Worm (Caenorhabditis elegans) whole organism, L3 larva: ENCODE results near the gene myo-5.

Experiments used
- ZK546.5 ChIP-seq: sonication (generic microtip); optimal IDR thresholded peaks from 2 replicates; lab custom pipeline; 2017; ENCODE audit warnings: missing biosample characterization, missing genetic modification characterization
- aly-2 ChIP-seq: fragments of 150-350 bp; optimal IDR thresholded peaks from 2 replicates; lab custom pipeline; 2014; ENCODE audit warnings: missing biosample characterization, missing genetic modification characterization
- egl-5 ChIP-seq: fragments of 150-350 bp; optimal IDR thresholded peaks from 2 replicates; lab custom pipeline; 2017; ENCODE audit warnings: missing biosample characterization, missing genetic modification reagents, missing genetic modification characterization, inconsistent platforms
- lin-39 ChIP-seq: fragments of 150-350 bp; optimal IDR thresholded peaks from 2 replicates; lab custom pipeline; 2018; ENCODE audit warnings: missing biosample characterization, missing genetic modification reagents, missing genetic modification characterization
- nhr-11 ChIP-seq: fragments of 150-350 bp; optimal IDR thresholded peaks from 2 replicates; lab custom pipeline; 2014; ENCODE audit warnings: missing biosample characterization, missing genetic modification characterization
- nhr-76 ChIP-seq: fragments of 150-350 bp; sonication (generic microtip); optimal IDR thresholded peaks from 5 replicates; lab custom pipeline; 2014; ENCODE audit warnings: missing biosample characterization, missing genetic modification characterization
- pha-4 ChIP-seq: fragments of 150-350 bp; optimal IDR thresholded peaks from 2 replicates; lab custom pipeline; 2014; ENCODE audit warnings: missing biosample characterization, missing genetic modification reagents, missing genetic modification characterization
- unc-62 ChIP-seq: fragments of 150-350 bp; sonication (generic microtip); optimal IDR thresholded peaks from 4 replicates; lab custom pipeline; 2014; ENCODE audit warnings: missing biosample characterization, missing genetic modification reagents, missing genetic modification characterization
- zag-1 ChIP-seq: fragments of 150-350 bp; optimal IDR thresholded peaks from 2 replicates; lab custom pipeline; 2014; ENCODE audit warnings: missing biosample characterization, missing genetic modification characterization

DNA sequence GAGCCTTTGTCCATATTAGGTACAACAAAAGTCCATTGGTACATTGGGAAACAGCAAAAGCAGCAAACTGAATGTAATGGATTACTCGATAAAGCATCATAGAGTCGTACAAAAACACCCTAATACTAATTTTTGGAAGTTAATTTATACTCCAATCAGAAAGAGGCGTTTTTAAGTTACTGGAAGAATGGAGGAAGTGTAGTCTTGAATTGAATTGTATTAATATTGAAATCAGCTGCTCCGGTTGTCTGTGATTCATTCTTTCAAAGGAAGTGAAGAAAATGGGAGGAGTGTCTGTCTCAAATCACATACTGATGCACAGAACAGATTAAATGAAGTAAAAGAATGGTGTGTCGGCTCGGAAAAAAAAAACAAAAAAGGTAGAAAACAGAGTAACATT lies 27.2 kb upstream of the myo-5 start, which contains the start of gene str-131:
- TF ChIP-seq nhr-11 (tag; lab: Kevin White, UChicago) (no peak), aly-2 (tag; lab: Kevin White, UChicago) (no peak), ZK546.5 (tag; lab: Kevin White, UChicago) (no peak), pha-4 (tag; lab: Kevin White, UChicago) (no peak), unc-62 (no peak), nhr-76 (tag; lab: Kevin White, UChicago) (no peak), zag-1 (no peak), egl-5 (tag; lab: Kevin White, UChicago) (no peak), lin-39 (no peak)
